Worm (Caenorhabditis elegans) whole organism, L4 larva: ENCODE measurements around the gene btb-20.

Source experiments
- F10B5.3 ChIP-seq: sonication (generic microtip); optimal IDR thresholded peaks from 2 replicates; lab custom pipeline; 2016; ENCODE audit warnings: mild to moderate bottlenecking, missing genetic modification characterization, missing compliant biosample characterization
- F49E8.2 ChIP-seq: sonication (generic microtip); optimal IDR thresholded peaks from 2 replicates; lab custom pipeline; 2016; ENCODE audit warnings: missing compliant biosample characterization, mild to moderate bottlenecking, missing genetic modification characterization, borderline replicate concordance
- T20F7.1 ChIP-seq: fragments of 200-800 bp; sonication (Bioruptor generic); optimal IDR thresholded peaks from 2 replicates; lab custom pipeline; 2018; ENCODE audit warnings: mild to moderate bottlenecking, missing genetic modification characterization, missing compliant biosample characterization
- Y75B8A.6 ChIP-seq: fragments of 200-800 bp; sonication (Bioruptor generic); IDR thresholded peaks from 2 replicates; pipeline ENCODE4 v1.3.6; 2022; ENCODE audit warnings: missing genetic modification reagents, missing genetic modification characterization, missing compliant biosample characterization
- ZK546.5 ChIP-seq, 2 experiments: sonication (generic microtip); optimal IDR thresholded peaks; 2 replicates each; lab custom pipeline; 2017; ENCODE audit warnings: missing biosample characterization in 2 of 2, missing genetic modification characterization in 2 of 2
- arid-1 ChIP-seq: fragments of 200-800 bp; sonication (Bioruptor generic); conservative IDR thresholded peaks from 2 replicates; pipeline ENCODE4 v1.3.6; 2022; ENCODE audit warnings: missing genetic modification reagents, missing genetic modification characterization, missing compliant biosample characterization
- attf-4 ChIP-seq: sonication (generic microtip); optimal IDR thresholded peaks from 3 replicates; lab custom pipeline; 2017; ENCODE audit warnings: missing biosample characterization, missing genetic modification characterization
- ceh-28 ChIP-seq: fragments of 150-350 bp; optimal IDR thresholded peaks from 2 replicates; lab custom pipeline; 2014; ENCODE audit warnings: missing biosample characterization, missing genetic modification reagents, missing genetic modification characterization
- ceh-32 ChIP-seq: sonication (generic microtip); optimal IDR thresholded peaks from 2 replicates; lab custom pipeline; 2016; ENCODE audit warnings: mild to moderate bottlenecking, missing genetic modification characterization, missing compliant biosample characterization; ENCODE audit not compliant: poor library complexity
- ceh-44 ChIP-seq: fragments of 200-800 bp; sonication (Bioruptor generic); IDR thresholded peaks from 2 replicates; pipeline ENCODE4 v1.3.6; 2022; ENCODE audit warnings: missing genetic modification reagents, missing genetic modification characterization, missing compliant biosample characterization
- ceh-62 ChIP-seq: sonication (generic microtip); optimal IDR thresholded peaks from 2 replicates; lab custom pipeline; 2017; ENCODE audit warnings: missing biosample characterization, missing genetic modification characterization
- ces-1 ChIP-seq: fragments of 150-350 bp; sonication (generic microtip); optimal IDR thresholded peaks from 4 replicates; lab custom pipeline; 2014; ENCODE audit warnings: missing biosample characterization, missing genetic modification reagents, missing genetic modification characterization
- cey-2 ChIP-seq: sonication (generic microtip); optimal IDR thresholded peaks from 3 replicates; lab custom pipeline; 2017; ENCODE audit warnings: missing genetic modification characterization, mild to moderate bottlenecking, missing compliant biosample characterization, antibody characterized with exemption, borderline replicate concordance; ENCODE audit not compliant: insufficient read depth
- ctbp-1 ChIP-seq: fragments of 200-800 bp; sonication (Bioruptor generic); IDR thresholded peaks from 2 replicates; pipeline ENCODE4 v1.3.6; 2022; ENCODE audit warnings: missing genetic modification reagents, missing genetic modification characterization, missing compliant biosample characterization
- daf-12 ChIP-seq: fragments of 150-350 bp; optimal IDR thresholded peaks from 2 replicates; lab custom pipeline; 2014; ENCODE audit warnings: missing biosample characterization, missing genetic modification reagents, missing genetic modification characterization
- daf-16 ChIP-seq, 3 experiments: sonication (generic microtip); optimal IDR thresholded peaks; 2 replicates each; lab custom pipeline; 2016 to 2017; ENCODE audit warnings: missing genetic modification characterization in 3 of 3, missing genetic modification reagents in 3 of 3, mild to moderate bottlenecking in 2 of 3, missing compliant biosample characterization in 2 of 3, missing biosample characterization in 1 of 3, moderate library complexity in 1 of 3
- daf-19 ChIP-seq: fragments of 200-800 bp; sonication (Bioruptor generic); conservative IDR thresholded peaks from 2 replicates; pipeline ENCODE4 v1.3.6; 2022; ENCODE audit warnings: missing genetic modification characterization, missing compliant biosample characterization
- daf-8 ChIP-seq: fragments of 200-800 bp; sonication (Bioruptor generic); IDR thresholded peaks from 2 replicates; pipeline ENCODE4 v1.3.6; 2022; ENCODE audit warnings: missing genetic modification characterization, missing compliant biosample characterization
- dpl-1 ChIP-seq: fragments of 150-350 bp; optimal IDR thresholded peaks from 2 replicates; lab custom pipeline; 2014; ENCODE audit warnings: missing biosample characterization, missing genetic modification reagents, missing genetic modification characterization
- duxl-1 ChIP-seq: sonication (generic microtip); optimal IDR thresholded peaks from 2 replicates; lab custom pipeline; 2016; ENCODE audit warnings: mild to moderate bottlenecking, missing genetic modification characterization, moderate library complexity, missing compliant biosample characterization; ENCODE audit not compliant: poor library complexity
- dve-1 ChIP-seq: sonication (generic microtip); optimal IDR thresholded peaks from 2 replicates; lab custom pipeline; 2017; ENCODE audit warnings: antibody characterized with exemption, mild to moderate bottlenecking, missing genetic modification characterization, missing compliant biosample characterization; ENCODE audit not compliant: insufficient read depth
- egl-27 ChIP-seq: sonication (generic microtip); optimal IDR thresholded peaks from 3 replicates; lab custom pipeline; 2017; ENCODE audit warnings: missing biosample characterization, missing genetic modification reagents, missing genetic modification characterization
- fkh-10 ChIP-seq: fragments of 150-350 bp; optimal IDR thresholded peaks from 2 replicates; lab custom pipeline; 2014; ENCODE audit warnings: missing biosample characterization, missing genetic modification reagents, missing genetic modification characterization
- hif-1 ChIP-seq, 2 experiments: sonication (generic microtip); optimal IDR thresholded peaks; 2 replicates each; lab custom pipeline; 2016 to 2017; ENCODE audit warnings: missing compliant biosample characterization in 2 of 2, missing genetic modification characterization in 2 of 2, missing genetic modification reagents in 2 of 2, missing genotype in 2 of 2, mild to moderate bottlenecking in 1 of 2
- hlh-30 ChIP-seq: sonication (generic microtip); optimal IDR thresholded peaks from 2 replicates; lab custom pipeline; 2017; ENCODE audit warnings: antibody characterized with exemption, mild to moderate bottlenecking, missing genetic modification characterization, missing compliant biosample characterization; ENCODE audit not compliant: insufficient read depth
- lin-15B ChIP-seq: fragments of 150-350 bp; sonication (generic microtip); optimal IDR thresholded peaks from 3 replicates; lab custom pipeline; 2014; ENCODE audit warnings: missing biosample characterization, missing genetic modification characterization
- lir-3 ChIP-seq: sonication (generic microtip); optimal IDR thresholded peaks from 2 replicates; lab custom pipeline; 2016; ENCODE audit warnings: mild to moderate bottlenecking, missing genetic modification characterization, missing compliant biosample characterization
- madf-9 ChIP-seq: fragments of 200-800 bp; sonication (Bioruptor generic); conservative IDR thresholded peaks from 2 replicates; pipeline ENCODE4 v1.3.6; 2022; ENCODE audit warnings: missing genetic modification reagents, missing genetic modification characterization, missing compliant biosample characterization
- nhr-48 ChIP-seq: sonication (generic microtip); optimal IDR thresholded peaks from 2 replicates; lab custom pipeline; 2016; ENCODE audit warnings: mild to moderate bottlenecking, missing genetic modification characterization, missing compliant biosample characterization
- nhr-6 ChIP-seq: fragments of 150-350 bp; optimal IDR thresholded peaks from 2 replicates; lab custom pipeline; 2014; ENCODE audit warnings: missing biosample characterization, missing genetic modification characterization
- pqm-1 ChIP-seq: sonication (generic microtip); optimal IDR thresholded peaks from 2 replicates; lab custom pipeline; 2017; ENCODE audit warnings: missing biosample characterization, missing genetic modification characterization
- rbr-2 ChIP-seq: sonication (generic microtip); optimal IDR thresholded peaks from 2 replicates; lab custom pipeline; 2016; ENCODE audit warnings: missing genotype, missing genetic modification characterization, missing compliant biosample characterization
- set-16 ChIP-seq: fragments of 200-800 bp; sonication (Bioruptor generic); IDR thresholded peaks from 2 replicates; pipeline ENCODE4 v1.3.6; 2022; ENCODE audit warnings: missing genetic modification reagents, missing genetic modification characterization, missing compliant biosample characterization
- skn-1 ChIP-seq: fragments of 150-350 bp; optimal IDR thresholded peaks from 2 replicates; lab custom pipeline; 2014; ENCODE audit warnings: missing biosample characterization, missing genetic modification characterization
- spr-1 ChIP-seq: sonication (generic microtip); optimal IDR thresholded peaks from 2 replicates; lab custom pipeline; 2016; ENCODE audit warnings: mild to moderate bottlenecking, missing genetic modification characterization, missing compliant biosample characterization
- unc-39 ChIP-seq: sonication (generic microtip); optimal IDR thresholded peaks from 2 replicates; lab custom pipeline; 2017; ENCODE audit warnings: missing biosample characterization, missing genetic modification characterization
- zfp-2 ChIP-seq: sonication (generic microtip); optimal IDR thresholded peaks from 2 replicates; lab custom pipeline; 2016; ENCODE audit warnings: mild to moderate bottlenecking, missing genetic modification characterization, missing compliant biosample characterization
- zip-2 ChIP-seq: fragments of 150-350 bp; optimal IDR thresholded peaks from 2 replicates; lab custom pipeline; 2014; ENCODE audit warnings: missing biosample characterization, missing genetic modification characterization

btb-20 gene

ce11 chrII:14511189-14511588 lies 12.1 kb downstream of the btb-20 start, which contains the start of gene K10H10.13:
Gene K10H10.13 (minus strand): TSS chrII:14511289.
- no peak for TF ChIP-seq skn-1 (tag; lab: Kevin White, UChicago)
- TF ChIP-seq hif-1 (tag; optimal IDR thresholded peaks at IDR 0.05; lab: Kevin White, UChicago), result no peak
- TF ChIP-seq zfp-2, result no peak
- no peak for TF ChIP-seq duxl-1 (tag; lab: Kevin White, UChicago)
- TF ChIP-seq cey-2 (tag; lab: Kevin White, UChicago), result no peak
- TF ChIP-seq daf-8 (GFP tag; lab: Robert Waterston, UW), result no peak
- no peak for TF ChIP-seq lir-3 (tag; lab: Kevin White, UChicago)
- no peak for TF ChIP-seq ceh-44 (GFP tag; lab: Robert Waterston, UW)
- TF ChIP-seq nhr-48 (tag; lab: Kevin White, UChicago), result no peak
- TF ChIP-seq unc-39, result no peak
- TF ChIP-seq egl-27 (tag; lab: Kevin White, UChicago), result no peak
- no peak for TF ChIP-seq daf-16 (GFP tag; optimal IDR thresholded peaks at IDR 0.05; lab: Kevin White, UChicago)
- no peak for TF ChIP-seq daf-16 (tag; optimal IDR thresholded peaks at IDR 0.05; lab: Kevin White, UChicago)
- TF ChIP-seq Y75B8A.6 (GFP tag; lab: Robert Waterston, UW), result no peak
- TF ChIP-seq ceh-62 (tag; lab: Kevin White, UChicago), result no peak
- TF ChIP-seq set-16 (GFP tag; lab: Robert Waterston, UW), result no peak
- TF ChIP-seq ZK546.5 (tag; optimal IDR thresholded peaks at IDR 0.05; lab: Kevin White, UChicago), result no peak
- TF ChIP-seq daf-19 (GFP tag; lab: Robert Waterston, UW), result no peak
- TF ChIP-seq, all 104 proteins: peak for 0

ce11 chrII:14510162-14510561 lies 13.2 kb downstream of the btb-20 start:
- no peak for TF ChIP-seq fkh-10 (GFP tag; lab: Kevin White, UChicago)
- peak; percentile 62 for TF ChIP-seq pqm-1 (tag; lab: Kevin White, UChicago)
- no peak for TF ChIP-seq duxl-1 (tag; lab: Kevin White, UChicago)
- TF ChIP-seq dve-1 (tag; lab: Kevin White, UChicago), result peak; percentile 15
- TF ChIP-seq, all 104 proteins: peak for 2

- TF ChIP-seq spr-1, result no peak
- no peak for TF ChIP-seq F10B5.3 (tag; lab: Kevin White, UChicago)
- TF ChIP-seq pqm-1 (tag; lab: Kevin White, UChicago), result no peak
- TF ChIP-seq hlh-30, result no peak
- TF ChIP-seq ceh-28, result no peak
- no peak for TF ChIP-seq ZK546.5 (tag; optimal IDR thresholded peaks at IDR 0.05; lab: Kevin White, UChicago)
- no peak for TF ChIP-seq daf-8 (GFP tag; lab: Robert Waterston, UW)
- TF ChIP-seq hif-1 (tag; optimal IDR thresholded peaks at IDR 0.05; lab: Kevin White, UChicago), result no peak
- TF ChIP-seq madf-9 (GFP tag; lab: Robert Waterston, UW), result no peak
- TF ChIP-seq attf-4 (tag; lab: Kevin White, UChicago), result no peak
These were observed 15.8 kb downstream of the btb-20 start, which contains the start of the genes K10H10.7 and K10H10.10 for ce11 chrII:14507563-14507962. Gene K10H10.7 (minus strand): TSS chrII:14507663. Gene K10H10.10 (plus strand): TSS chrII:14507766.

- no peak for TF ChIP-seq F49E8.2 (tag; lab: Kevin White, UChicago)
- TF ChIP-seq rbr-2 (tag; lab: Kevin White, UChicago), result no peak
- TF ChIP-seq daf-16 (GFP tag; optimal IDR thresholded peaks at IDR 0.05; lab: Kevin White, UChicago), result no peak
- no peak for TF ChIP-seq daf-16 (tag; optimal IDR thresholded peaks at IDR 0.05; lab: Kevin White, UChicago)
- TF ChIP-seq ctbp-1 (GFP tag; lab: Robert Waterston, UW), result no peak
- no peak for TF ChIP-seq ces-1 (GFP tag; lab: Kevin White, UChicago)
- TF ChIP-seq lin-15B (tag; lab: Kevin White, UChicago), result no peak
- TF ChIP-seq arid-1 (GFP tag; lab: Robert Waterston, UW), result no peak
- TF ChIP-seq hlh-30, result no peak
- TF ChIP-seq ceh-32, result no peak
- no peak for TF ChIP-seq zip-2 (tag; lab: Kevin White, UChicago)
- TF ChIP-seq daf-19 (GFP tag; lab: Robert Waterston, UW), result no peak
- TF ChIP-seq unc-39, result no peak
- no peak for TF ChIP-seq madf-9 (GFP tag; lab: Robert Waterston, UW)
- TF ChIP-seq nhr-6 (tag; lab: Kevin White, UChicago), result no peak
- no peak for TF ChIP-seq T20F7.1
- no peak for TF ChIP-seq F10B5.3 (tag; lab: Kevin White, UChicago)
- no peak for TF ChIP-seq dpl-1
- no peak for TF ChIP-seq daf-12 (tag; lab: Kevin White, UChicago)
These were observed 17.1 kb downstream of the btb-20 start, which contains the start of gene K10H10.12 for ce11 chrII:14506245-14506644. Gene K10H10.12 (minus strand): TSS chrII:14506345.
